Worm (Caenorhabditis elegans): ENCODE measurements around the gene ZC395.5.

Gene ZC395.5

ce11 chrIII:5227831-5228467 is 39.7 kb upstream of the ZC395.5 start, which contains the start of the genes C34E10.12, C34E10.10 and atp-2:
C34E10.12 (minus strand) TSS chrIII:5227881.
C34E10.10 (minus strand) TSS chrIII:5227884.
atp-2 (plus strand) TSS chrIII:5228417.
- TF ChIP-seq nhr-2 (tag; optimal IDR thresholded peaks at IDR 0.05), result no peak
- TF ChIP-seq drap-1 (GFP tag; optimal IDR thresholded peaks at IDR 0.05), result peak; percentile 18
- no peak for TF ChIP-seq cnd-1 (tag; optimal IDR thresholded peaks at IDR 0.05)
- TF ChIP-seq unc-39 (tag; optimal IDR thresholded peaks at IDR 0.05), result no peak
- no peak for TF ChIP-seq nhr-12 (tag; optimal IDR thresholded peaks at IDR 0.05)
- TF ChIP-seq ztf-11 (tag; optimal IDR thresholded peaks at IDR 0.05), result no peak
- no peak for TF ChIP-seq nhr-28 (tag; optimal IDR thresholded peaks at IDR 0.05)
- peak; percentile 84 for TF ChIP-seq lsy-2 (tag; optimal IDR thresholded peaks at IDR 0.05)
- no peak for TF ChIP-seq ceh-83 (GFP tag; optimal IDR thresholded peaks at IDR 0.05)
- peak; percentile 4 for TF ChIP-seq tbx-8 (GFP tag; optimal IDR thresholded peaks at IDR 0.05)
- no peak for TF ChIP-seq sem-2 (GFP tag; optimal IDR thresholded peaks at IDR 0.05)
- TF ChIP-seq ceh-39 (tag; optimal IDR thresholded peaks at IDR 0.05), result peak; percentile 50
- no peak for TF ChIP-seq M03D4.4 (tag; optimal IDR thresholded peaks at IDR 0.05)
- peak; percentile 92 for TF ChIP-seq mep-1 (tag; optimal IDR thresholded peaks at IDR 0.05)
- no peak for TF ChIP-seq flh-1 (GFP tag; optimal IDR thresholded peaks at IDR 0.05)
- TF ChIP-seq ces-1 (GFP tag; optimal IDR thresholded peaks at IDR 0.05), result peak; percentile 61
- TF ChIP-seq ceh-43 (GFP tag; optimal IDR thresholded peaks at IDR 0.05), result no peak
- TF ChIP-seq bed-3 (GFP tag; optimal IDR thresholded peaks at IDR 0.05), result no peak
- peak; percentile 80 for TF ChIP-seq nhr-237 (tag; optimal IDR thresholded peaks at IDR 0.05)
- TF ChIP-seq unc-62 (GFP tag; optimal IDR thresholded peaks at IDR 0.05), result peak; percentile 22
- no peak for TF ChIP-seq elt-3 (tag; optimal IDR thresholded peaks at IDR 0.05)
- TF ChIP-seq elt-1 (tag; optimal IDR thresholded peaks at IDR 0.05; ENCODE audit: borderline replicate concordance, insufficient read depth), result no peak
- peak; percentile 48 for TF ChIP-seq hlh-1 (tag; optimal IDR thresholded peaks at IDR 0.05)
- TF ChIP-seq lin-32 (GFP tag; optimal IDR thresholded peaks at IDR 0.05), result no peak
- TF ChIP-seq ham-2 (GFP tag; optimal IDR thresholded peaks at IDR 0.05), result peak; percentile 90
- TF ChIP-seq unc-120 (tag; optimal IDR thresholded peaks at IDR 0.05; ENCODE audit: poor library complexity, severe bottlenecking), result peak; percentile 80
- no peak for TF ChIP-seq mls-2 (tag; optimal IDR thresholded peaks at IDR 0.05)
- TF ChIP-seq snpc-4 (tag; optimal IDR thresholded peaks at IDR 0.05), result no peak
- TF ChIP-seq sptf-1 (tag; optimal IDR thresholded peaks at IDR 0.05), result peak; percentile 66
- no peak for TF ChIP-seq mab-5 (tag; optimal IDR thresholded peaks at IDR 0.05)
- TF ChIP-seq blmp-1 (tag; optimal IDR thresholded peaks at IDR 0.05), result no peak
- peak; percentile 61 for TF ChIP-seq pha-4 (tag; optimal IDR thresholded peaks at IDR 0.05)
- TF ChIP-seq zip-8 (tag; optimal IDR thresholded peaks at IDR 0.05), result no peak
- TF ChIP-seq nhr-76 (tag; optimal IDR thresholded peaks at IDR 0.05), result no peak
- peak; percentile 59 for TF ChIP-seq lin-13 (tag; optimal IDR thresholded peaks at IDR 0.05)

- TF ChIP-seq mep-1 (tag; optimal IDR thresholded peaks at IDR 0.05) (no peak), ceh-83 (GFP tag; optimal IDR thresholded peaks at IDR 0.05) (no peak), blmp-1 (tag; optimal IDR thresholded peaks at IDR 0.05) (no peak), snpc-4 (tag; optimal IDR thresholded peaks at IDR 0.05) (no peak), M03D4.4 (tag; optimal IDR thresholded peaks at IDR 0.05) (no peak), bed-3 (GFP tag; optimal IDR thresholded peaks at IDR 0.05) (no peak), ceh-43 (GFP tag; optimal IDR thresholded peaks at IDR 0.05) (no peak), elt-3 (tag; optimal IDR thresholded peaks at IDR 0.05) (no peak), lsy-2 (tag; optimal IDR thresholded peaks at IDR 0.05) (no peak), nhr-237 (tag; optimal IDR thresholded peaks at IDR 0.05) (no peak), nhr-28 (tag; optimal IDR thresholded peaks at IDR 0.05) (no peak), nhr-76 (tag; optimal IDR thresholded peaks at IDR 0.05) (no peak), unc-62 (GFP tag; optimal IDR thresholded peaks at IDR 0.05) (no peak), lin-13 (tag; optimal IDR thresholded peaks at IDR 0.05) (no peak), sptf-1 (tag; optimal IDR thresholded peaks at IDR 0.05) (no peak), flh-1 (GFP tag; optimal IDR thresholded peaks at IDR 0.05) (no peak), zip-8 (tag; optimal IDR thresholded peaks at IDR 0.05) (no peak), ceh-39 (tag; optimal IDR thresholded peaks at IDR 0.05) (no peak), hlh-1 (tag; optimal IDR thresholded peaks at IDR 0.05) (no peak)
Measured at ce11 chrIII:5228839-5229238, 38.8 kb upstream of the ZC395.5 start.
